Worm (Caenorhabditis elegans): ENCODE results near the gene irld-55.

Gene irld-55

ce11 chrIV:14015844-14016243, 4.2 kb upstream of the irld-55 start, which contains the start of gene srw-63:
Gene srw-63, minus strand, starts transcription at chrIV:14015944.
- TF ChIP-seq ztf-29 (GFP tag; IDR thresholded peaks at IDR 0.05) (no peak), tab-1 (GFP tag; IDR thresholded peaks at IDR 0.05) (no peak), flt-1 (GFP tag; IDR thresholded peaks at IDR 0.05) (no peak), T22C8.4 (GFP tag; IDR thresholded peaks at IDR 0.05) (no peak), ref-1 (GFP tag; conservative IDR thresholded peaks at IDR 0.05) (no peak), med-1 (GFP tag; optimal IDR thresholded peaks at IDR 0.05; ENCODE audit: insufficient read depth) (no peak), klf-2 (GFP tag; conservative IDR thresholded peaks at IDR 0.05) (no peak)

- no peak for TF ChIP-seq ref-1 (GFP tag; conservative IDR thresholded peaks at IDR 0.05)
- peak; percentile 64; the same call in 1 of the 2 replicates for TF ChIP-seq flt-1 (GFP tag; IDR thresholded peaks at IDR 0.05)
- peak; percentile 75 for TF ChIP-seq ztf-23 (GFP tag; IDR thresholded peaks at IDR 0.05)
- TF ChIP-seq cog-1 (tag; optimal IDR thresholded peaks at IDR 0.05), result peak; percentile 96
- no peak for TF ChIP-seq klf-2 (GFP tag; conservative IDR thresholded peaks at IDR 0.05)
- TF ChIP-seq T22C8.4 (GFP tag; IDR thresholded peaks at IDR 0.05), result 0 out of 2 replicates have a peak, but pooled peaks have one; percentile 32
- TF ChIP-seq ztf-29 (GFP tag; IDR thresholded peaks at IDR 0.05), result peak; percentile 53; the same call in 1 of the 2 replicates
- TF ChIP-seq tab-1 (GFP tag; IDR thresholded peaks at IDR 0.05), result no peak
- no peak for TF ChIP-seq med-1 (GFP tag; optimal IDR thresholded peaks at IDR 0.05; ENCODE audit: insufficient read depth)
Measured at ce11 chrIV:14032620-14033501, 12.9 kb downstream of the irld-55 start.

ce11 chrIV:14033502-14033751, 13.4 kb downstream of the irld-55 start:
- TF ChIP-seq flt-1 (GFP tag; IDR thresholded peaks at IDR 0.05), result no peak
- TF ChIP-seq klf-2 (GFP tag; conservative IDR thresholded peaks at IDR 0.05), result no peak
- TF ChIP-seq ztf-29 (GFP tag; IDR thresholded peaks at IDR 0.05), result no peak

- peak; percentile 75 for TF ChIP-seq med-1 (GFP tag; optimal IDR thresholded peaks at IDR 0.05; ENCODE audit: insufficient read depth)
- peak; percentile 92 for TF ChIP-seq tab-1 (GFP tag; IDR thresholded peaks at IDR 0.05)
- TF ChIP-seq klf-2 (GFP tag; conservative IDR thresholded peaks at IDR 0.05), result peak; percentile 91
- peak; percentile 93 for TF ChIP-seq ztf-29 (GFP tag; IDR thresholded peaks at IDR 0.05)
- peak; percentile 99 for TF ChIP-seq flt-1 (GFP tag; IDR thresholded peaks at IDR 0.05)
- peak; percentile 94 for TF ChIP-seq ztf-23 (GFP tag; IDR thresholded peaks at IDR 0.05)
- TF ChIP-seq T22C8.4 (GFP tag; IDR thresholded peaks at IDR 0.05), result peak; percentile 88
- TF ChIP-seq ref-1 (GFP tag; conservative IDR thresholded peaks at IDR 0.05), result peak; percentile 85
- peak; percentile 99 for TF ChIP-seq cog-1 (tag; optimal IDR thresholded peaks at IDR 0.05)
Measured at ce11 chrIV:14033752-14034570, 14.0 kb downstream of the irld-55 start.

ce11 chrIV:14034571-14034954, 14.6 kb downstream of the irld-55 start:
- peak; percentile 71; the same call in 1 of the 2 replicates for TF ChIP-seq T22C8.4 (GFP tag; IDR thresholded peaks at IDR 0.05)
- no peak for TF ChIP-seq klf-2 (GFP tag; conservative IDR thresholded peaks at IDR 0.05)

DNA sequence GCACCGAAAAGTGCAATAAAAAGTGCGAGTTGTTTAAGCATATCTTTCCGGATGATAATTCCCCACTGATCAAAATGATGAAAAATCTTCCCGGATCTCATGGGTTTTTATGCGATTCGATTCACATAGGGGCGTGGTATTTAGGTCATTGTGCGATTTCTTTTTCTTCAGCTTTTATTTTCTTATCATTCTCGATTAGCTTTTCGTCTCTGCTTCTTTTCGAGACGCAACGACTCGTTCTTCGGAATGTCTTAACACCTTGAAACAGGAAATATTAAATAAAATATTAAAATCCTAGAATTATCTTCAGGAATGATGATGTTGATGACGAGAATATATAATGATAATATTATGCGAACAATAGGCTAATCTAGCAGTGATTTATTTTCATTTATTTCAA, 23.7 kb downstream of the irld-55 start, which contains the start of gene Y37A1B.7:
Gene Y37A1B.7, minus strand, starts transcription at position 101 of the 400 bp plus-strand sequence.
- TF ChIP-seq flt-1 (GFP tag; IDR thresholded peaks at IDR 0.05), result no peak
- TF ChIP-seq klf-2 (GFP tag; conservative IDR thresholded peaks at IDR 0.05), result no peak
- no peak for TF ChIP-seq ref-1 (GFP tag; conservative IDR thresholded peaks at IDR 0.05)
- no peak for TF ChIP-seq ztf-23 (GFP tag; IDR thresholded peaks at IDR 0.05)
- no peak for TF ChIP-seq med-1 (GFP tag; optimal IDR thresholded peaks at IDR 0.05; ENCODE audit: insufficient read depth)
- no peak for TF ChIP-seq cog-1 (tag; optimal IDR thresholded peaks at IDR 0.05)
- TF ChIP-seq ztf-29 (GFP tag; IDR thresholded peaks at IDR 0.05), result no peak
- TF ChIP-seq T22C8.4 (GFP tag; IDR thresholded peaks at IDR 0.05), result no peak
- TF ChIP-seq tab-1 (GFP tag; IDR thresholded peaks at IDR 0.05), result no peak

ce11 chrIV:14046777-14047176, 26.8 kb downstream of the irld-55 start:
- TF ChIP-seq ref-1 (GFP tag; conservative IDR thresholded peaks at IDR 0.05) (no peak), ztf-29 (GFP tag; IDR thresholded peaks at IDR 0.05) (no peak), flt-1 (GFP tag; IDR thresholded peaks at IDR 0.05) (0 out of 2 replicates have a peak, but pooled peaks have one; percentile 46), ztf-23 (GFP tag; IDR thresholded peaks at IDR 0.05) (no peak), klf-2 (GFP tag; conservative IDR thresholded peaks at IDR 0.05) (no peak)

DNA sequence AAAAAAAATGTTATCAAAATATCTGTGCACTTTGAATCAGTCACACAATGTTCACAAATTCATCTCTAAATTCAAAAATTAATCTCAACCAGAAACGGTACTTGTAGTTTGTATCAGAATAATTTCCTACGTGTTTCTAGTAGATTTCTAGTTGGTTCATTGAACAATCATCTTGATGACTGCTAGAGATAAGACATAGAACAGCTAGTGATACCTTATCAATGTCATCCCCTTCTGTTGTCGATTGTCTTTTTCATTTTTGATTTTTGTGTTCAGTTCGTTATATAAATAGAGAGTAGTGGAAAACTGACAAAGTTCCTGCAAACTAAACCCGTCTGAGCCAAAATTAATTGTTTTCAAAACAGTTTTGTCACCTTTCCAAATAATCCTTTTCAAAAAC, 30.4 kb downstream of the irld-55 start:
- TF ChIP-seq cog-1 (tag; optimal IDR thresholded peaks at IDR 0.05), result no peak
- no peak for TF ChIP-seq ztf-29 (GFP tag; IDR thresholded peaks at IDR 0.05)
- no peak for TF ChIP-seq ref-1 (GFP tag; conservative IDR thresholded peaks at IDR 0.05)

- TF ChIP-seq cog-1 (tag; optimal IDR thresholded peaks at IDR 0.05), result no peak
- TF ChIP-seq ref-1 (GFP tag; conservative IDR thresholded peaks at IDR 0.05), result no peak
- TF ChIP-seq T22C8.4 (GFP tag; IDR thresholded peaks at IDR 0.05), result no peak
- no peak for TF ChIP-seq klf-2 (GFP tag; conservative IDR thresholded peaks at IDR 0.05)
- no peak for TF ChIP-seq ztf-23 (GFP tag; IDR thresholded peaks at IDR 0.05)
- TF ChIP-seq tab-1 (GFP tag; IDR thresholded peaks at IDR 0.05), result no peak
- TF ChIP-seq flt-1 (GFP tag; IDR thresholded peaks at IDR 0.05), result no peak
- TF ChIP-seq med-1 (GFP tag; optimal IDR thresholded peaks at IDR 0.05; ENCODE audit: insufficient read depth), result no peak
- TF ChIP-seq ztf-29 (GFP tag; IDR thresholded peaks at IDR 0.05), result no peak
Measured at ce11 chrIV:14050900-14051299, 30.9 kb downstream of the irld-55 start, which contains the start of gene semo-1. Gene semo-1, plus strand, starts transcription at chrIV:14051200.

ce11 chrIV:14060612-14061011, 40.6 kb downstream of the irld-55 start, which contains the start of gene Y37A1B.4:
Gene Y37A1B.4, minus strand, starts transcription at chrIV:14060712.
- TF ChIP-seq ztf-29 (GFP tag; IDR thresholded peaks at IDR 0.05), result no peak
- TF ChIP-seq med-1 (GFP tag; optimal IDR thresholded peaks at IDR 0.05; ENCODE audit: insufficient read depth), result no peak
- no peak for TF ChIP-seq cog-1 (tag; optimal IDR thresholded peaks at IDR 0.05)
- no peak for TF ChIP-seq tab-1 (GFP tag; IDR thresholded peaks at IDR 0.05)
- TF ChIP-seq ref-1 (GFP tag; conservative IDR thresholded peaks at IDR 0.05), result no peak
- no peak for TF ChIP-seq ztf-23 (GFP tag; IDR thresholded peaks at IDR 0.05)

Measured in whole organism, midembryonic.